Fruit fly (Drosophila melanogaster) whole organism, prepupa: ENCODE measurements around the gene meso18E.

Source experiments
- Blimp-1 ChIP-seq: fragments of 200-800 bp; sonication (Bioruptor generic); optimal IDR thresholded peaks from 3 replicates; lab custom pipeline; 2017; ENCODE audit warnings: missing biosample characterization, missing genetic modification characterization, mild to moderate bottlenecking, moderate library complexity, missing genetic modification reagents
- CG11762 ChIP-seq: fragments of 200-800 bp; sonication (Bioruptor generic); optimal IDR thresholded peaks from 3 replicates; lab custom pipeline; 2016; ENCODE audit warnings: missing biosample characterization, missing genetic modification characterization; ENCODE audit not compliant: insufficient read depth
- CG16779 ChIP-seq: fragments of 200-800 bp; sonication (Bioruptor generic); optimal IDR thresholded peaks from 3 replicates; lab custom pipeline; 2017; ENCODE audit warnings: missing biosample characterization, mild to moderate bottlenecking, missing genetic modification characterization
- CG3032 ChIP-seq: fragments of 200-800 bp; optimal IDR thresholded peaks from 2 replicates; lab custom pipeline; 2019; ENCODE audit warnings: missing biosample characterization, mild to moderate bottlenecking, missing genetic modification characterization, moderate library complexity
- CG31627 ChIP-seq: fragments of 200-800 bp; sonication (Bioruptor generic); optimal IDR thresholded peaks from 3 replicates; lab custom pipeline; 2016; ENCODE audit warnings: missing biosample characterization, missing genetic modification characterization
- CG3919 ChIP-seq: fragments of 200-800 bp; sonication (Bioruptor generic); optimal IDR thresholded peaks from 3 replicates; lab custom pipeline; 2016; ENCODE audit warnings: missing biosample characterization, missing genetic modification characterization
- CG6854 ChIP-seq: fragments of 200-800 bp; sonication (Bioruptor generic); optimal IDR thresholded peaks from 2 replicates; lab custom pipeline; 2017; ENCODE audit warnings: missing biosample characterization, mild to moderate bottlenecking, missing genetic modification characterization
- CG8119 ChIP-seq: fragments of 200-800 bp; sonication (Bioruptor generic); IDR thresholded peaks from 3 replicates; pipeline ENCODE4 v1.3.6; 2022; ENCODE audit warnings: missing biosample characterization, missing genetic modification characterization
- CG9139 ChIP-seq: fragments of 200-800 bp; sonication (Bioruptor generic); optimal IDR thresholded peaks from 3 replicates; lab custom pipeline; 2017; ENCODE audit warnings: missing biosample characterization, mild to moderate bottlenecking, missing genetic modification characterization
- Eip78C ChIP-seq: fragments of 200-800 bp; sonication (Bioruptor generic); peaks from one replicate; lab custom pipeline; 2016; ENCODE audit warnings: missing biosample characterization, missing genetic modification characterization
- Eip93F ChIP-seq: fragments of 200-800 bp; sonication (Bioruptor generic); optimal IDR thresholded peaks from 2 replicates; lab custom pipeline; 2016; ENCODE audit warnings: missing biosample characterization, mild to moderate bottlenecking, missing genetic modification characterization
- Ets21C ChIP-seq: fragments of 200-800 bp; sonication (Bioruptor generic); optimal IDR thresholded peaks from 3 replicates; lab custom pipeline; 2016; ENCODE audit warnings: missing biosample characterization, missing genetic modification characterization
- Gug ChIP-seq: fragments of 200-800 bp; sonication (Bioruptor generic); IDR thresholded peaks from 2 replicates; pipeline ENCODE4 v1.3.6; 2022; ENCODE audit warnings: missing biosample characterization, missing genetic modification characterization
- Hr4 ChIP-seq: fragments of 200-800 bp; sonication (Bioruptor generic); optimal IDR thresholded peaks from 3 replicates; lab custom pipeline; 2016; ENCODE audit warnings: missing biosample characterization, missing genetic modification characterization
- Met ChIP-seq: fragments of 200-800 bp; sonication (Bioruptor generic); optimal IDR thresholded peaks from 3 replicates; lab custom pipeline; 2016; ENCODE audit warnings: missing biosample characterization, missing genetic modification characterization
- Sox102F ChIP-seq: fragments of 200-800 bp; sonication (Bioruptor generic); optimal IDR thresholded peaks from 2 replicates; lab custom pipeline; 2016; ENCODE audit warnings: missing biosample characterization, mild to moderate bottlenecking, missing genetic modification characterization
- Sox14 ChIP-seq: fragments of 200-800 bp; sonication (Bioruptor generic); optimal IDR thresholded peaks from 3 replicates; lab custom pipeline; 2016; ENCODE audit warnings: missing biosample characterization, missing genetic modification characterization
- Sox15 ChIP-seq: fragments of 200-800 bp; sonication (Bioruptor generic); optimal IDR thresholded peaks from 3 replicates; lab custom pipeline; 2016; ENCODE audit warnings: missing biosample characterization, missing genetic modification characterization
- achi ChIP-seq: fragments of 200-800 bp; sonication (Bioruptor generic); optimal IDR thresholded peaks from 3 replicates; lab custom pipeline; 2016; ENCODE audit warnings: missing biosample characterization, missing genetic modification characterization
- acj6 ChIP-seq: fragments of 200-800 bp; sonication (Bioruptor generic); optimal IDR thresholded peaks from 3 replicates; lab custom pipeline; 2016; ENCODE audit warnings: missing biosample characterization, missing genetic modification characterization
- cyc ChIP-seq: fragments of 200-800 bp; sonication (Bioruptor generic); optimal IDR thresholded peaks from 3 replicates; lab custom pipeline; 2016; ENCODE audit warnings: missing biosample characterization, missing genetic modification characterization
- dac ChIP-seq: fragments of 200-800 bp; sonication (Bioruptor generic); optimal IDR thresholded peaks from 2 replicates; lab custom pipeline; 2017; ENCODE audit warnings: missing biosample characterization, mild to moderate bottlenecking, missing genetic modification characterization
- esn ChIP-seq: fragments of 200-800 bp; sonication (Bioruptor generic); optimal IDR thresholded peaks from 2 replicates; lab custom pipeline; 2016; ENCODE audit warnings: missing biosample characterization, mild to moderate bottlenecking, missing genetic modification characterization, moderate library complexity
- fd59A ChIP-seq: fragments of 200-800 bp; sonication (Bioruptor generic); optimal IDR thresholded peaks from 2 replicates; lab custom pipeline; 2017; ENCODE audit warnings: missing biosample characterization, mild to moderate bottlenecking, missing genetic modification characterization, missing genetic modification reagents
- fd85E ChIP-seq: fragments of 200-800 bp; sonication (Bioruptor generic); optimal IDR thresholded peaks from 3 replicates; lab custom pipeline; 2016; ENCODE audit warnings: missing biosample characterization, missing genetic modification characterization
- fkh ChIP-seq: fragments of 200-800 bp; sonication (Bioruptor generic); optimal IDR thresholded peaks from 3 replicates; lab custom pipeline; 2017; ENCODE audit warnings: missing biosample characterization, mild to moderate bottlenecking, missing genetic modification characterization, moderate library complexity
- lz ChIP-seq: fragments of 200-800 bp; sonication (Bioruptor generic); optimal IDR thresholded peaks from 3 replicates; lab custom pipeline; 2016; ENCODE audit warnings: missing biosample characterization, missing genetic modification characterization
- pdm3 ChIP-seq: fragments of 200-800 bp; sonication (Bioruptor generic); optimal IDR thresholded peaks from 3 replicates; lab custom pipeline; 2016; ENCODE audit warnings: missing biosample characterization, missing genetic modification characterization
- salr ChIP-seq, 2 experiments: fragments of 200-800 bp; sonication (Bioruptor generic); optimal IDR thresholded peaks; 3 replicates each; lab custom pipeline; 2016 to 2018; ENCODE audit warnings: missing biosample characterization in 2 of 2, missing genetic modification characterization in 2 of 2, mild to moderate bottlenecking in 1 of 2
- ss ChIP-seq, 2 experiments: fragments of 200-800 bp; sonication (Bioruptor generic); optimal IDR thresholded peaks; 2 replicates in 1 of 2; 3 replicates in 1 of 2; lab custom pipeline; 2017 to 2018; ENCODE audit warnings: mild to moderate bottlenecking in 2 of 2, missing biosample characterization in 2 of 2, missing genetic modification characterization in 2 of 2, moderate library complexity in 1 of 2
- svp ChIP-seq: fragments of 200-800 bp; sonication (Bioruptor generic); peaks from one replicate; lab custom pipeline; 2016; ENCODE audit warnings: missing biosample characterization, missing genetic modification characterization
- vri ChIP-seq: fragments of 200-800 bp; sonication (Bioruptor generic); optimal IDR thresholded peaks from 3 replicates; lab custom pipeline; 2016; ENCODE audit warnings: missing biosample characterization, mild to moderate bottlenecking, missing genetic modification characterization

The meso18E gene

DNA sequence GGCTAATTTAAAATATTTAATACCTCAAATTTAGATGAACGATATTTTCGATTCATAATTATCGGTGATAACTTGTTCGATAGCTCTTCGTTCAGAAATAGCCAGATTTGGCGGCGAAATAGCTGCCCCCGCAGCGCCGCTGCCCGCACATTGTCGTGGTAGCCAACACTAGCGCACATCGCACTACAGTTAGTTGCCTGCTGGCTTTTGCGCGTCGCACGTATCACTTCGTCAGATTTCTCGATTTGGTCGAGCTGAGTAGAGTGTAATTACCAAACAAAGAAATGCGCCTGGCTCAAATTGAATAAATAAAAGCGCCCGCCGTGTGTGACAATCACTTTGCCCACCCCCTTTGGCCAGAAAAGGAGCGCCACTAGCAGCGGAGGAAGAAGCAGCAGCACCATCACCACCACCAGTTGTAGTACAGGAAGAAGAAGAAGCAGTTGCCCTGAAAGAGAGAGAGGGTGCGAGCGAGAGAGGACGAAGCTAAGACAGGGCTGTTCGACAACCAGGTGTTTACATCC, 37.8 kb upstream of the meso18E start, which contains the start of gene Abcd3 (continued):
- peak; percentile 66 for TF ChIP-seq fkh (GFP tag; lab: Kevin White, UChicago)
- no peak for TF ChIP-seq Sox102F (GFP tag; lab: Kevin White, UChicago)
- TF ChIP-seq CG31627, result no peak
- no peak for TF ChIP-seq pdm3 (GFP tag; lab: Kevin White, UChicago)
- TF ChIP-seq CG3919 (GFP tag; lab: Kevin White, UChicago), result peak; percentile 30
- no peak for TF ChIP-seq Met (GFP tag; lab: Kevin White, UChicago)
- TF ChIP-seq acj6 (GFP tag; lab: Kevin White, UChicago), result no peak
- TF ChIP-seq Ets21C, result no peak
- peak; percentile 7 for TF ChIP-seq Eip78C (GFP tag; lab: Kevin White, UChicago)
- no peak for TF ChIP-seq Sox15 (GFP tag; lab: Kevin White, UChicago)
- TF ChIP-seq CG6854, result peak; percentile 61
- no peak for TF ChIP-seq lz (GFP tag; lab: Kevin White, UChicago)
- TF ChIP-seq fd59A (GFP tag; lab: Kevin White, UChicago), result no peak
- TF ChIP-seq Blimp-1 (GFP tag; lab: Kevin White, UChicago), result no peak

DNA sequence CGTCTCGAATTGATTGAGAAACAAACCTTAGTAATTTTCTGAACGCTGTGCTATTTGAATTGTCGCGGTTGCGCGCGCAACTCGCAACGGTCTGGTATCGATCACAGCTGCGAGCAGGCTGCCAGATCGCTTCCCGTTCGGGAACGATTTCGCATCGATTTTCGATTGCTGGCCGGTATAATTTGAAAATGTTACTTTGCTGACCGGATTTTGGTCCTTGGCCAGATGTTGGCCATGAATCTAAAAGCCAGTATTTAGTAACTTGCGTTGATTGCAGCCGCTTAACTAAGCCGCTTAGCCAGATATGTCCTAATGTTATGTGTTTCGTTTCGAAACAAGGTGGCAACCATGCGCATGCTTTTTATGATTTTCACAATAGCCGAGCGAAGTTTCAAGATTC, 35.7 kb upstream of the meso18E start:
- TF ChIP-seq esn (GFP tag; lab: Kevin White, UChicago) (peak; percentile 2), lz (GFP tag; lab: Kevin White, UChicago) (peak; percentile 8), CG9139 (GFP tag; lab: Kevin White, UChicago) (no peak), Sox14 (peak; percentile 3), acj6 (GFP tag; lab: Kevin White, UChicago) (no peak), vri (GFP tag; lab: Kevin White, UChicago) (no peak), Eip93F (GFP tag; lab: Kevin White, UChicago) (no peak), achi (peak; percentile 8), fkh (GFP tag; lab: Kevin White, UChicago) (no peak), svp (peak; percentile 36), cyc (GFP tag; lab: Kevin White, UChicago) (no peak), Eip78C (GFP tag; lab: Kevin White, UChicago) (peak; percentile 7), CG8119 (GFP tag; lab: Robert Waterston, UW) (no peak), CG31627 (peak; percentile 24), Gug (no peak)

DNA sequence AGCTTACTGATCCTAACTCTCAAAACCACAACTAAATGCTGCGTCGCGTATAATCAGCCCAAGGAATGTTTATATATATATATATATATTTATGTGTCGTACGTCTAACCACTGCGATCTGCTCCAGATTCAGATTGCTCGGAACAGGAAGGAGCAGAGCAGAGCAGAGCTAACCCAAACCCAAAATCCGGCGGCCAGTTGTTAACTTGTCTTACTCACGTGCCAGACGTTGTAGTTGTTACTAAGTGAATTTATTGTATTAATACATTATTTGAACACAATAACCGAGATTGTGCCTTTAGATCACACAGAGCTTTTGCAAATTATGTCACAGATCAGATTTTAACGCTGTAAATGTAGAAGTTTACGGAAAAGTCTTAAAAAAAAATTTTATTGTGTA, 35.2 kb upstream of the meso18E start, which contains the start of gene Alr:
TSS of gene Alr (plus strand) at position 301 of the 400 bp plus-strand sequence.
- TF ChIP-seq CG3032 (tag; lab: Kevin White, UChicago) (no peak), CG16779 (tag; lab: Kevin White, UChicago) (no peak), ss (GFP tag; optimal IDR thresholded peaks at IDR 0.05; lab: Kevin White, UChicago) (no peak), fd59A (GFP tag; lab: Kevin White, UChicago) (no peak), salr (GFP tag; optimal IDR thresholded peaks at IDR 0.05; lab: Kevin White, UChicago) (no peak), dac (GFP tag; lab: Kevin White, UChicago) (no peak), Hr4 (no peak), Met (GFP tag; lab: Kevin White, UChicago) (no peak), svp (no peak), fd85E (GFP tag; lab: Kevin White, UChicago) (no peak), CG11762 (no peak)

DNA sequence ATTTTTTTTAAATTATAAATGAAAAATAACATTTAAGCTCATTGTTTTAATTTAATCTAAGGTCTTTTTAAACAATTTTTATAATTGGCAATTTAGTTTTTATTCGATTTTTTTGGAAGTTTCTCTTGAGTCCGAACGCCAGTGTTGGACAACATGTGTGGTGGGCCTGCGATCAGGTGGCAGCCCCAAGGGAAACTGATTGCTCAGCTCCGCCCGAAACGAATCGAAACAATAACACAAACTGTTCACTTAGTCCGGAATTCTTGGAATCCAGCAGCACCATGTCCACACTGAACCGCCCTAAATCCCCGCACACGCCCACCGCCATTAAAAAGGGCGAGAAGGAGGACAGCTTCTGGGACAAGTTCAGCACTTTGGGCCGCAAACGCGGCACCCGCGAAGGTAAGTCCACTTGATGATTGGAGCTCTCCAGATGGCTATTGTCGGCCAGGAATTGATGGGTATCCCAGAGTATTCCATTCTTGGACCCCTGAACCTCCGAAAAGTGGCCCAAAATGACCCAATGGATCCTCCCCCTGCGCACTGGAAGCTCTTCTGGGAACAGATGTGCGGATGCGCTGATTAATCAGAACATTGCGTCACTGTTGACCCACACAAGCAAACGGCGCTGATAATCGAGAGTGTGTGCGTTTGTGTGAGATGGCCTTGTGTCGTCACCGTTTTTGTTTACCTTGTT, 33.2 kb upstream of the meso18E start, which contains the start of gene parvin:
TSS of gene parvin (plus strand) at position 134 of the 697 bp plus-strand sequence.
- TF ChIP-seq Blimp-1 (GFP tag; lab: Kevin White, UChicago), result no peak
- peak; percentile 56 for TF ChIP-seq Eip78C (GFP tag; lab: Kevin White, UChicago)
- no peak for TF ChIP-seq esn (GFP tag; lab: Kevin White, UChicago)
- TF ChIP-seq vri (GFP tag; lab: Kevin White, UChicago), result peak; percentile 66
- TF ChIP-seq achi, result peak; percentile 76
